Worm (Caenorhabditis elegans) whole organism, late embryonic: ENCODE results near the gene R07E5.15.
A peak's percentile ranks its signal among the peaks of the same experiment; 100 is the strongest.

Source experiments
- C38D4.7 ChIP-seq: fragments of 200-800 bp; sonication (Bioruptor generic); optimal IDR thresholded peaks from 2 replicates; lab custom pipeline; 2018; ENCODE audit warnings: mild to moderate bottlenecking, missing genetic modification characterization, moderate library complexity, missing compliant biosample characterization
- F13H6.1 ChIP-seq: sonication (generic microtip); optimal IDR thresholded peaks from 2 replicates; lab custom pipeline; 2016; ENCODE audit warnings: missing genetic modification characterization, missing compliant biosample characterization
- K09A11.1 ChIP-seq: sonication (generic microtip); optimal IDR thresholded peaks from 2 replicates; lab custom pipeline; 2017; ENCODE audit warnings: antibody characterized with exemption, mild to moderate bottlenecking, missing genetic modification characterization, missing compliant biosample characterization; ENCODE audit not compliant: insufficient read depth
- T23F11.4 ChIP-seq: fragments of 200-800 bp; sonication (Bioruptor generic); optimal IDR thresholded peaks from 2 replicates; lab custom pipeline; 2018; ENCODE audit warnings: mild to moderate bottlenecking, missing genetic modification characterization, missing compliant biosample characterization
- Y22D7AL.16 ChIP-seq: sonication (generic microtip); optimal IDR thresholded peaks from 2 replicates; lab custom pipeline; 2016; ENCODE audit warnings: missing genetic modification characterization, missing compliant biosample characterization
- ahr-1 ChIP-seq: sonication (generic microtip); optimal IDR thresholded peaks from 2 replicates; lab custom pipeline; 2016; ENCODE audit warnings: missing genetic modification characterization, missing compliant biosample characterization
- ceh-14 ChIP-seq: sonication (generic microtip); optimal IDR thresholded peaks from 2 replicates; lab custom pipeline; 2016; ENCODE audit warnings: missing genotype, missing genetic modification characterization, missing compliant biosample characterization
- ceh-18 ChIP-seq: sonication (generic microtip); optimal IDR thresholded peaks from 2 replicates; lab custom pipeline; 2016; ENCODE audit warnings: missing genetic modification characterization, missing compliant biosample characterization
- ceh-19 ChIP-seq: fragments of 200-800 bp; sonication (Bioruptor generic); optimal IDR thresholded peaks from 2 replicates; lab custom pipeline; 2018; ENCODE audit warnings: mild to moderate bottlenecking, missing genetic modification characterization, missing compliant biosample characterization
- ceh-2 ChIP-seq: sonication (generic microtip); optimal IDR thresholded peaks from 2 replicates; lab custom pipeline; 2016; ENCODE audit warnings: missing genotype, missing genetic modification characterization, missing compliant biosample characterization
- ceh-22 ChIP-seq: sonication (generic microtip); optimal IDR thresholded peaks from 2 replicates; lab custom pipeline; 2017; ENCODE audit warnings: missing biosample characterization, missing genetic modification characterization
- ceh-34 ChIP-seq: sonication (generic microtip); optimal IDR thresholded peaks from 2 replicates; lab custom pipeline; 2016; ENCODE audit warnings: mild to moderate bottlenecking, missing genetic modification characterization, missing compliant biosample characterization
- ceh-45 ChIP-seq: fragments of 200-800 bp; sonication (Bioruptor generic); IDR thresholded peaks from 2 replicates; pipeline ENCODE4 v1.3.6; 2022; ENCODE audit warnings: missing genetic modification reagents, missing genetic modification characterization, missing compliant biosample characterization
- ceh-6 ChIP-seq: fragments of 200-800 bp; sonication (Bioruptor generic); optimal IDR thresholded peaks from 2 replicates; lab custom pipeline; 2018; ENCODE audit warnings: mild to moderate bottlenecking, missing genetic modification characterization, missing compliant biosample characterization
- ceh-9 ChIP-seq: sonication (generic microtip); optimal IDR thresholded peaks from 2 replicates; lab custom pipeline; 2016; ENCODE audit warnings: mild to moderate bottlenecking, missing genetic modification characterization, inconsistent platforms, missing compliant biosample characterization
- che-1 ChIP-seq: sonication (generic microtip); optimal IDR thresholded peaks from 2 replicates; lab custom pipeline; 2016; ENCODE audit warnings: mild to moderate bottlenecking, missing genetic modification characterization, missing compliant biosample characterization
- elt-2 ChIP-seq: sonication (generic microtip); optimal IDR thresholded peaks from 2 replicates; lab custom pipeline; 2016; ENCODE audit warnings: missing genetic modification reagents, missing genetic modification characterization, missing compliant biosample characterization
- ets-4 ChIP-seq: sonication (generic microtip); optimal IDR thresholded peaks from 2 replicates; lab custom pipeline; 2016; ENCODE audit warnings: missing genetic modification characterization, missing compliant biosample characterization
- eyg-1 ChIP-seq: sonication (generic microtip); optimal IDR thresholded peaks from 2 replicates; lab custom pipeline; 2016; ENCODE audit warnings: missing genotype, missing genetic modification characterization, missing compliant biosample characterization
- fax-1 ChIP-seq: sonication (generic microtip); optimal IDR thresholded peaks from 2 replicates; lab custom pipeline; 2016; ENCODE audit warnings: missing genotype, missing genetic modification characterization, missing compliant biosample characterization
- fkh-10 ChIP-seq: fragments of 150-350 bp; optimal IDR thresholded peaks from 2 replicates; lab custom pipeline; 2014; ENCODE audit warnings: missing biosample characterization, missing genetic modification reagents, missing genetic modification characterization
- fkh-6 ChIP-seq: sonication (generic microtip); optimal IDR thresholded peaks from 2 replicates; lab custom pipeline; 2016; ENCODE audit warnings: missing genetic modification characterization, missing compliant biosample characterization
- hlh-8 ChIP-seq: sonication (generic microtip); optimal IDR thresholded peaks from 2 replicates; lab custom pipeline; 2016; ENCODE audit warnings: missing genotype, missing genetic modification characterization, missing compliant biosample characterization
- lim-6 ChIP-seq: sonication (generic microtip); optimal IDR thresholded peaks from 2 replicates; lab custom pipeline; 2016; ENCODE audit warnings: missing genetic modification characterization, missing compliant biosample characterization
- lin-11 ChIP-seq: fragments of 200-800 bp; sonication (Bioruptor generic); optimal IDR thresholded peaks from 2 replicates; lab custom pipeline; 2018; ENCODE audit warnings: mild to moderate bottlenecking, missing genetic modification characterization, missing compliant biosample characterization
- madf-2 ChIP-seq: sonication (generic microtip); optimal IDR thresholded peaks from 2 replicates; lab custom pipeline; 2017; ENCODE audit warnings: missing genetic modification characterization, missing compliant biosample characterization
- mec-3 ChIP-seq: sonication (generic microtip); optimal IDR thresholded peaks from 2 replicates; lab custom pipeline; 2016; ENCODE audit warnings: borderline replicate concordance, missing genetic modification characterization, missing compliant biosample characterization
- nfya-1 ChIP-seq: sonication (generic microtip); optimal IDR thresholded peaks from 2 replicates; lab custom pipeline; 2017; ENCODE audit warnings: missing genetic modification characterization, mild to moderate bottlenecking, missing compliant biosample characterization, antibody characterized with exemption, moderate library complexity
- nhr-232 ChIP-seq: sonication (generic microtip); optimal IDR thresholded peaks from 2 replicates; lab custom pipeline; 2016; ENCODE audit warnings: missing genetic modification characterization, missing compliant biosample characterization
- npax-4 ChIP-seq: sonication (generic microtip); optimal IDR thresholded peaks from 2 replicates; lab custom pipeline; 2016; ENCODE audit warnings: missing genetic modification characterization, missing compliant biosample characterization
- pag-3 ChIP-seq: sonication (generic microtip); optimal IDR thresholded peaks from 2 replicates; lab custom pipeline; 2016; ENCODE audit warnings: missing compliant biosample characterization, missing genetic modification characterization, borderline replicate concordance
- pat-9 ChIP-seq: fragments of 200-800 bp; sonication (Bioruptor generic); optimal IDR thresholded peaks from 2 replicates; lab custom pipeline; 2018; ENCODE audit warnings: mild to moderate bottlenecking, missing genetic modification characterization, moderate library complexity, missing compliant biosample characterization
- pha-2 ChIP-seq: sonication (generic microtip); optimal IDR thresholded peaks from 2 replicates; lab custom pipeline; 2017; ENCODE audit warnings: mild to moderate bottlenecking, missing genetic modification characterization, missing compliant biosample characterization
- pha-4 ChIP-seq: fragments of 150-350 bp; optimal IDR thresholded peaks from 2 replicates; lab custom pipeline; 2018; ENCODE audit warnings: missing biosample characterization, missing genetic modification reagents, missing genetic modification characterization
- sox-2 ChIP-seq: fragments of 200-800 bp; sonication (Bioruptor generic); IDR thresholded peaks from 2 replicates; pipeline ENCODE4 v1.3.6; 2022; ENCODE audit warnings: missing genetic modification reagents, missing genetic modification characterization, missing compliant biosample characterization
- syd-9 ChIP-seq: sonication (generic microtip); optimal IDR thresholded peaks from 2 replicates; lab custom pipeline; 2016; ENCODE audit warnings: mild to moderate bottlenecking, missing genetic modification characterization, moderate library complexity, missing compliant biosample characterization
- tbx-2 ChIP-seq: sonication (generic microtip); optimal IDR thresholded peaks from 2 replicates; lab custom pipeline; 2016; ENCODE audit warnings: missing genetic modification characterization, missing compliant biosample characterization
- ttx-3 ChIP-seq: sonication (generic microtip); optimal IDR thresholded peaks from 2 replicates; lab custom pipeline; 2016; ENCODE audit warnings: missing genetic modification reagents, missing genetic modification characterization, missing compliant biosample characterization
- unc-42 ChIP-seq: sonication (generic microtip); optimal IDR thresholded peaks from 2 replicates; lab custom pipeline; 2016; ENCODE audit warnings: missing genotype, missing genetic modification characterization, missing compliant biosample characterization
- unc-86 ChIP-seq: sonication (generic microtip); optimal IDR thresholded peaks from 2 replicates; lab custom pipeline; 2016; ENCODE audit warnings: missing genetic modification characterization, missing compliant biosample characterization
- zip-5 ChIP-seq: sonication (generic microtip); optimal IDR thresholded peaks from 2 replicates; lab custom pipeline; 2016; ENCODE audit warnings: missing genetic modification characterization, missing compliant biosample characterization
- ztf-16 ChIP-seq: sonication (generic microtip); optimal IDR thresholded peaks from 2 replicates; lab custom pipeline; 2017; ENCODE audit warnings: missing genetic modification characterization, missing compliant biosample characterization

The R07E5.15 gene

ce11 chrIII:4407144-4407543 lies 5.9 kb downstream of the R07E5.15 start, which contains the start of gene prdx-3:
Gene prdx-3 (plus strand): TSS chrIII:4407444.
- TF ChIP-seq syd-9 (no peak), ceh-19 (GFP tag; lab: Kevin White, UChicago) (no peak), ahr-1 (tag; lab: Kevin White, UChicago) (no peak), unc-86 (no peak), fax-1 (tag; lab: Kevin White, UChicago) (no peak), ets-4 (tag; lab: Kevin White, UChicago) (no peak), pat-9 (tag; lab: Kevin White, UChicago) (no peak), ceh-18 (tag; lab: Kevin White, UChicago) (no peak), mec-3 (tag; lab: Kevin White, UChicago) (no peak), npax-4 (tag; lab: Kevin White, UChicago) (no peak), ztf-16 (tag; lab: Kevin White, UChicago) (no peak), fkh-10 (no peak), ceh-34 (tag; lab: Kevin White, UChicago) (no peak), F13H6.1 (tag; lab: Kevin White, UChicago) (no peak), eyg-1 (tag; lab: Kevin White, UChicago) (no peak), ttx-3 (tag; lab: Kevin White, UChicago) (no peak), madf-2 (no peak), pha-4 (no peak), lim-6 (tag; lab: Kevin White, UChicago) (no peak), hlh-8 (tag; lab: Kevin White, UChicago) (no peak)

ce11 chrIII:4408251-4408650 lies 7.0 kb downstream of the R07E5.15 start, which contains the start of gene gpch-1:
Gene gpch-1 (plus strand): TSS chrIII:4408551.
- TF ChIP-seq pag-3 (no peak), tbx-2 (tag; lab: Kevin White, UChicago) (no peak), nfya-1 (tag; lab: Kevin White, UChicago) (no peak), lim-6 (tag; lab: Kevin White, UChicago) (no peak), pha-4 (no peak)

ce11 chrIII:4412108-4413009 lies 11.1 kb downstream of the R07E5.15 start:
- TF ChIP-seq ceh-9 (no peak), ceh-34 (tag; lab: Kevin White, UChicago) (no peak)

- TF ChIP-seq fkh-6 (tag; lab: Kevin White, UChicago) (no peak), ahr-1 (tag; lab: Kevin White, UChicago) (no peak), ceh-14 (tag; lab: Kevin White, UChicago) (no peak), elt-2 (tag; lab: Kevin White, UChicago) (peak; percentile 90), tbx-2 (tag; lab: Kevin White, UChicago) (no peak), ceh-22 (tag; lab: Kevin White, UChicago) (no peak)
- TF ChIP-seq, all 69 proteins: peak for 1
These were observed 11.9 kb downstream of the R07E5.15 start, which contains the start of gene mpc-1 for ce11 chrIII:4413099-4413498. Gene mpc-1 (plus strand): TSS chrIII:4413457.

- TF ChIP-seq elt-2 (tag; lab: Kevin White, UChicago) (peak; percentile 57), zip-5 (tag; lab: Kevin White, UChicago) (peak; percentile 8), fkh-6 (tag; lab: Kevin White, UChicago) (peak; percentile 19), ceh-6 (GFP tag; lab: Kevin White, UChicago) (peak; percentile 38), pat-9 (tag; lab: Kevin White, UChicago) (peak; percentile 13), Y22D7AL.16 (tag; lab: Kevin White, UChicago) (peak; percentile 20), pha-2 (peak; percentile 42), ceh-2 (tag; lab: Kevin White, UChicago) (peak; percentile 5), syd-9 (peak; percentile 30), sox-2 (GFP tag; lab: Robert Waterston, UW) (peak; percentile 63), K09A11.1 (peak; percentile 22), T23F11.4 (GFP tag; lab: Kevin White, UChicago) (peak; percentile 29), C38D4.7 (GFP tag; lab: Kevin White, UChicago) (peak; percentile 41), che-1 (tag; lab: Kevin White, UChicago) (peak; percentile 11), nhr-232 (tag; lab: Kevin White, UChicago) (peak; percentile 9), ceh-34 (tag; lab: Kevin White, UChicago) (peak; percentile 19), lin-11 (peak; percentile 12), ceh-45 (GFP tag; lab: Robert Waterston, UW) (peak; percentile 66; the same call in 1 of the 2 replicates), unc-42 (peak; percentile 5)
These were observed 12.8 kb downstream of the R07E5.15 start for ce11 chrIII:4414041-4414440.
